Comparison of ENCODE assay signal across 2 fruit fly cellular contexts in genomic region chr2L:20486050-20486751, dm6.
TF ChIP-seq lines count a peak whose summit lies in the region.

No protein-coding gene starts in this region.

- no peak for TF ChIP-seq CTCF in whole organism, embryonic (GFP tag; optimal IDR thresholded peaks at IDR 0.05; lab: Kevin White, UChicago)

TF ChIP-seq in whole organism, embryonic, 481 proteins besides CTCF, POLR2A, EP300 and RAD21:
- no peak for TF ChIP-seq jigr1 (GFP tag; IDR thresholded peaks at IDR 0.05; lab: Robert Waterston, UW)
- TF ChIP-seq Ets65A (GFP tag; lab: Kevin White, UChicago): peak; percentile 84
- TF ChIP-seq chm (GFP tag; IDR thresholded peaks at IDR 0.05; lab: Robert Waterston, UW): peak; percentile 11; the same call in 1 of the 2 replicates
- TF ChIP-seq tll (GFP tag; optimal IDR thresholded peaks at IDR 0.05; lab: Kevin White, UChicago): peak in 1 of 2 experiments; percentile 42
- peak; percentile 56 for TF ChIP-seq Med (GFP tag; lab: Kevin White, UChicago)
- TF ChIP-seq twi (tag; optimal IDR thresholded peaks at IDR 0.05; lab: Kevin White, UChicago): peak; percentile 100
- peak; percentile 31 for TF ChIP-seq dm (GFP tag; optimal IDR thresholded peaks at IDR 0.05; lab: Kevin White, UChicago)
- TF ChIP-seq C15 (GFP tag; IDR thresholded peaks at IDR 0.05; lab: Robert Waterston, UW): no peak
TF ChIP-seq in whole organism, embryonic: peak in this region for 6.

TF ChIP-seq in whole organism, prepupa, 60 proteins besides CTCF, POLR2A, EP300 and RAD21:
- no peak for TF ChIP-seq Lpt (GFP tag; optimal IDR thresholded peaks at IDR 0.05; lab: Kevin White, UChicago)
- TF ChIP-seq net (GFP tag; optimal IDR thresholded peaks at IDR 0.05; lab: Kevin White, UChicago): no peak
- TF ChIP-seq svp (GFP tag; lab: Kevin White, UChicago): peak; percentile 5
